Worm (Caenorhabditis elegans) whole organism, L4 larva: Measurements from ENCODE around the gene ZK105.13.

Source experiments
- D1046.2 ChIP-seq: fragments of 200-800 bp; sonication (Bioruptor generic); IDR thresholded peaks from 2 replicates; pipeline ENCODE4 v1.3.6; 2022; ENCODE audit warnings: missing genetic modification characterization, missing compliant biosample characterization
- F26F4.8 ChIP-seq: fragments of 200-800 bp; sonication (Bioruptor generic); conservative IDR thresholded peaks from 2 replicates; pipeline ENCODE4 v1.3.6; 2022; ENCODE audit warnings: missing genetic modification characterization, missing compliant biosample characterization
- F37D6.2 ChIP-seq: sonication (generic microtip); optimal IDR thresholded peaks from 2 replicates; lab custom pipeline; 2016; ENCODE audit warnings: mild to moderate bottlenecking, missing genetic modification characterization, missing compliant biosample characterization
- F44E2.7 ChIP-seq: fragments of 200-800 bp; sonication (Bioruptor generic); IDR thresholded peaks from 2 replicates; pipeline ENCODE4 v2.1.2; 2022; ENCODE audit warnings: missing genetic modification characterization, missing compliant biosample characterization
- F49E8.2 ChIP-seq: sonication (generic microtip); optimal IDR thresholded peaks from 2 replicates; lab custom pipeline; 2016; ENCODE audit warnings: missing compliant biosample characterization, mild to moderate bottlenecking, missing genetic modification characterization, borderline replicate concordance
- T26A8.4 ChIP-seq: fragments of 200-800 bp; sonication (Bioruptor generic); IDR thresholded peaks from 2 replicates; pipeline ENCODE4 v1.3.6; 2022; ENCODE audit warnings: missing genetic modification characterization, missing compliant biosample characterization
- Y48G9A.11 ChIP-seq: fragments of 200-800 bp; sonication (Bioruptor generic); IDR thresholded peaks from 2 replicates; pipeline ENCODE4 v1.3.6; 2022; ENCODE audit warnings: missing genetic modification reagents, missing genetic modification characterization, missing compliant biosample characterization
- aha-1 ChIP-seq: fragments of 150-350 bp; peaks from one replicate; lab custom pipeline; 2014; ENCODE audit warnings: missing biosample characterization, missing genetic modification characterization
- ama-1 ChIP-seq: fragments of 150-350 bp; optimal IDR thresholded peaks from 2 replicates; lab custom pipeline; 2014; ENCODE audit warnings: inconsistent platforms, mixed read lengths
- daf-12 ChIP-seq: fragments of 150-350 bp; optimal IDR thresholded peaks from 2 replicates; lab custom pipeline; 2014; ENCODE audit warnings: missing biosample characterization, missing genetic modification reagents, missing genetic modification characterization
- daf-16 ChIP-seq, 3 experiments: sonication (generic microtip); optimal IDR thresholded peaks; 2 replicates each; lab custom pipeline; 2016 to 2017; ENCODE audit warnings: missing genetic modification characterization in 3 of 3, missing genetic modification reagents in 3 of 3, mild to moderate bottlenecking in 2 of 3, missing compliant biosample characterization in 2 of 3, missing biosample characterization in 1 of 3, moderate library complexity in 1 of 3
- dpl-1 ChIP-seq: fragments of 150-350 bp; optimal IDR thresholded peaks from 2 replicates; lab custom pipeline; 2014; ENCODE audit warnings: missing biosample characterization, missing genetic modification reagents, missing genetic modification characterization
- dve-1 ChIP-seq: sonication (generic microtip); optimal IDR thresholded peaks from 2 replicates; lab custom pipeline; 2017; ENCODE audit warnings: antibody characterized with exemption, mild to moderate bottlenecking, missing genetic modification characterization, missing compliant biosample characterization; ENCODE audit not compliant: insufficient read depth
- fkh-10 ChIP-seq: fragments of 150-350 bp; optimal IDR thresholded peaks from 2 replicates; lab custom pipeline; 2014; ENCODE audit warnings: missing biosample characterization, missing genetic modification reagents, missing genetic modification characterization
- gei-8 ChIP-seq: fragments of 200-800 bp; sonication (Bioruptor generic); optimal IDR thresholded peaks from 2 replicates; lab custom pipeline; 2018; ENCODE audit warnings: mild to moderate bottlenecking, missing genetic modification characterization, missing compliant biosample characterization
- hif-1 ChIP-seq, 2 experiments: sonication (generic microtip); optimal IDR thresholded peaks; 2 replicates each; lab custom pipeline; 2016 to 2017; ENCODE audit warnings: missing compliant biosample characterization in 2 of 2, missing genetic modification characterization in 2 of 2, missing genetic modification reagents in 2 of 2, missing genotype in 2 of 2, mild to moderate bottlenecking in 1 of 2
- hlh-11 ChIP-seq: fragments of 200-800 bp; sonication (Bioruptor generic); optimal IDR thresholded peaks from 2 replicates; lab custom pipeline; 2018; ENCODE audit warnings: mild to moderate bottlenecking, missing genetic modification characterization, missing compliant biosample characterization
- hlh-30 ChIP-seq: sonication (generic microtip); optimal IDR thresholded peaks from 2 replicates; lab custom pipeline; 2017; ENCODE audit warnings: antibody characterized with exemption, mild to moderate bottlenecking, missing genetic modification characterization, missing compliant biosample characterization; ENCODE audit not compliant: insufficient read depth
- hmg-1.1 ChIP-seq: fragments of 200-800 bp; sonication (Bioruptor generic); IDR thresholded peaks from 2 replicates; pipeline ENCODE4 v1.3.6; 2022; ENCODE audit warnings: missing genetic modification reagents, missing genetic modification characterization, missing compliant biosample characterization
- lim-7 ChIP-seq: fragments of 200-800 bp; sonication (Bioruptor generic); IDR thresholded peaks from 2 replicates; pipeline ENCODE4 v1.3.6; 2022; ENCODE audit warnings: missing genetic modification characterization, missing compliant biosample characterization
- lin-1 ChIP-seq: fragments of 200-800 bp; sonication (Bioruptor generic); IDR thresholded peaks from 2 replicates; pipeline ENCODE4 v1.3.6; 2022; ENCODE audit warnings: missing genetic modification reagents, missing genetic modification characterization, missing compliant biosample characterization
- lsy-2 ChIP-seq, 2 experiments: fragments of 150-350 bp in 1 of 2; sonication (generic microtip) in 1 of 2; optimal IDR thresholded peaks; 2 replicates each; lab custom pipeline; 2014 to 2017; ENCODE audit warnings: missing biosample characterization in 2 of 2, missing genetic modification characterization in 2 of 2
- madf-9 ChIP-seq: fragments of 200-800 bp; sonication (Bioruptor generic); conservative IDR thresholded peaks from 2 replicates; pipeline ENCODE4 v1.3.6; 2022; ENCODE audit warnings: missing genetic modification reagents, missing genetic modification characterization, missing compliant biosample characterization
- mdl-1 ChIP-seq, 2 experiments: fragments of 150-350 bp in 1 of 2; sonication (generic microtip) in 1 of 2; optimal IDR thresholded peaks; 2 replicates each; lab custom pipeline; 2014 to 2017; ENCODE audit warnings: missing biosample characterization in 2 of 2, missing genetic modification characterization in 2 of 2
- mep-1 ChIP-seq: fragments of 150-350 bp; sonication (generic microtip); optimal IDR thresholded peaks from 3 replicates; lab custom pipeline; 2014; ENCODE audit warnings: missing biosample characterization, missing genetic modification characterization
- mes-2 ChIP-seq: sonication (generic microtip); optimal IDR thresholded peaks from 2 replicates; lab custom pipeline; 2016; ENCODE audit warnings: missing genotype, mild to moderate bottlenecking, missing genetic modification characterization, missing compliant biosample characterization; ENCODE audit not compliant: poor library complexity, severe bottlenecking
- mxl-3 ChIP-seq: fragments of 200-800 bp; sonication (Bioruptor generic); optimal IDR thresholded peaks from 2 replicates; lab custom pipeline; 2018; ENCODE audit warnings: mild to moderate bottlenecking, missing genetic modification characterization, missing compliant biosample characterization
- nhr-10 ChIP-seq: fragments of 150-350 bp; optimal IDR thresholded peaks from 2 replicates; lab custom pipeline; 2014; ENCODE audit warnings: missing biosample characterization, missing genetic modification characterization
- nhr-111 ChIP-seq: fragments of 200-800 bp; sonication (Bioruptor generic); optimal IDR thresholded peaks from 2 replicates; lab custom pipeline; 2018; ENCODE audit warnings: mild to moderate bottlenecking, missing genetic modification characterization, missing compliant biosample characterization
- nhr-25 ChIP-seq: sonication (generic microtip); optimal IDR thresholded peaks from 2 replicates; lab custom pipeline; 2017; ENCODE audit warnings: missing genetic modification characterization, mild to moderate bottlenecking, missing compliant biosample characterization, antibody characterized with exemption, moderate library complexity, borderline replicate concordance; ENCODE audit not compliant: insufficient read depth
- nhr-28 ChIP-seq: fragments of 150-350 bp; optimal IDR thresholded peaks from 2 replicates; lab custom pipeline; 2014; ENCODE audit warnings: missing biosample characterization, missing genetic modification characterization
- nhr-6 ChIP-seq: fragments of 150-350 bp; optimal IDR thresholded peaks from 2 replicates; lab custom pipeline; 2014; ENCODE audit warnings: missing biosample characterization, missing genetic modification characterization
- php-3 ChIP-seq: fragments of 200-800 bp; sonication (Bioruptor generic); IDR thresholded peaks from 2 replicates; pipeline ENCODE4 v1.3.6; 2022; ENCODE audit warnings: missing genetic modification reagents, missing genetic modification characterization, missing compliant biosample characterization
- rbr-2 ChIP-seq: sonication (generic microtip); optimal IDR thresholded peaks from 2 replicates; lab custom pipeline; 2016; ENCODE audit warnings: missing genotype, missing genetic modification characterization, missing compliant biosample characterization
- saeg-2 ChIP-seq: fragments of 200-800 bp; sonication (Bioruptor generic); IDR thresholded peaks from 2 replicates; pipeline ENCODE4 v1.3.6; 2022; ENCODE audit warnings: missing genetic modification reagents, missing genetic modification characterization, missing compliant biosample characterization
- unc-62 ChIP-seq, 3 experiments: fragments of 150-350 bp in 1 of 3; sonication (generic microtip); optimal IDR thresholded peaks in 2 of 3; peaks in 1 of 3; 1 replicate in 1 of 3; 2 replicates in 2 of 3; lab custom pipeline; 2014 to 2017; ENCODE audit warnings: missing biosample characterization in 3 of 3, missing genetic modification characterization in 3 of 3, missing genetic modification reagents in 3 of 3, missing genotype in 1 of 3

ZK105.13 gene

DNA sequence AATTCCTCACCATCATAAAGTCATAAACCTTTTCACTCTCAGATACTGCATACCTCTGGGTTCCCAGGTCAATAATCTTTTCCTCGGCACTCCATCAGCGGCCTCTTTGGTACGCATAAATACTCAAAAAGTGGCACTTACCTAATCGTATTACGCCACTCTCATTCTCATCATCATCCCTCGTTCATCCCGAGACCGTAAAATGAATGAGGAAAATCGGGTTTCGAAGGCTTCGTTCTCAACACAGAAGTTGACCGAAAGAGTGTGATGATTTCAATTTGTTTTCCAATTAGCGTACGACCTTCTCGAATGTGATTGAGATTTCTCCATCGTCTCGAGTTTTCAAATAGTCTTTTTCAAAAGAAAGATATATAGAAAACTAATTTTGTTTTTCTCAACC lies 27.0 kb upstream of the ZK105.13 start:
- TF ChIP-seq D1046.2 (GFP tag; lab: Robert Waterston, UW) (no peak), nhr-10 (tag; lab: Kevin White, UChicago) (no peak), F26F4.8 (no peak), unc-62 (GFP tag; optimal IDR thresholded peaks at IDR 0.05 in 1 of 2; lab: Kevin White, UChicago) (peak in 1 of 2 experiments; percentile 91), unc-62 (tag; optimal IDR thresholded peaks at IDR 0.05; lab: Kevin White, UChicago) (no peak), nhr-25 (peak; percentile 13), saeg-2 (GFP tag; lab: Robert Waterston, UW) (no peak)

ce11 chrV:7737710-7738109 lies 24.7 kb upstream of the ZK105.13 start, which contains the start of gene srr-9:
Gene srr-9, plus strand, starts transcription at chrV:7738010.
- TF ChIP-seq T26A8.4 (GFP tag; lab: Robert Waterston, UW) (no peak), hif-1 (tag; optimal IDR thresholded peaks at IDR 0.05; lab: Kevin White, UChicago) (no peak), aha-1 (tag; lab: Kevin White, UChicago) (peak; percentile 80), mep-1 (tag; lab: Kevin White, UChicago) (no peak), F44E2.7 (GFP tag; lab: Robert Waterston, UW) (no peak), daf-12 (tag; lab: Kevin White, UChicago) (no peak), nhr-28 (tag; lab: Kevin White, UChicago) (no peak)
- TF ChIP-seq, all 104 proteins: peak for 1

DNA sequence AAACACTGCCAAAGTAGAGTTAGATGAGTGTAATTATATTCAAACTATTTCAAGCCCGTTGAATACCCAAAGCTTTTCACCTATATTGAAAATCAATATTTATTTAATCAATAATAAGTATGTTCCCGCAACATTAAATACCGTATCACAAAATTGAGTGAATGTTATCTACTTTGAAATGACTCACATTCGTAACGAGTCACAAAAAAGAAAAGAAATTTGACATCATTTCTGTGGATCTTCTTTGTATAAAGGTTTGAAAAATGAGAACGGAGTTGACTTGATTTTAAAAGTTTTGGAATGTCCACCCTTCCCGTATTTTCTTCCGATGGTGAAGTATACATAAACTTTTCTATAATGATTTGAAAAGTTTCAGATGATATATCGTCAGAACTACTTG lies 22.3 kb upstream of the ZK105.13 start, which contains the start of gene srr-10:
srr-10 (plus strand) TSS at position 301 of the 400 bp plus-strand sequence.
- no peak for TF ChIP-seq Y48G9A.11 (GFP tag; lab: Robert Waterston, UW)
- TF ChIP-seq lin-1 (GFP tag; lab: Robert Waterston, UW): no peak
- no peak for TF ChIP-seq mxl-3 (GFP tag; lab: Kevin White, UChicago)
- TF ChIP-seq, all 104 proteins: peak for 0

DNA sequence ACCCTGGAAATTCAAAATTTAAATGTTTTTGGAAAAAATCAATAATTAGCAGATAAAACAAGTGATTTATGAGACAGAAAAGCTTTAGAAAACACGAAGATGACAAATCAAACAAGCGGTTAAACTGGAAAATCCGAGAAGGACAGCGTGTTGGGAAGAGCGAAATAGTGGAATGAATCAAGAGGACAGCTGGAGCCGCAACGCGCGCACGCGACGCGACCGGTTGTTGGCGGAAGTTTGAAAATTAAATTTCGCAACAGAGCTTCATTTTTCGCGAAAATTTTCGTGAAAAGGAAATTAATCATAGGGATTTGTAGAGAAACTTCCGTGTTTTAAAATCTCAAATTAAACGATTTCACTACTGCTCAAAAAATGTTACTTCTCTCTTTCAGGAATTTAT lies 21.9 kb upstream of the ZK105.13 start, which contains the start of gene clic-1:
clic-1 (minus strand) TSS at position 3 of the 400 bp plus-strand sequence.
- TF ChIP-seq mxl-3 (GFP tag; lab: Kevin White, UChicago) (peak; percentile 48), madf-9 (GFP tag; lab: Robert Waterston, UW) (no peak), hmg-1.1 (GFP tag; lab: Robert Waterston, UW) (peak; percentile 59; the same call in 1 of the 2 replicates), hif-1 (tag; optimal IDR thresholded peaks at IDR 0.05; lab: Kevin White, UChicago) (peak in 1 of 2 experiments; percentile 30), F44E2.7 (GFP tag; lab: Robert Waterston, UW) (no peak), aha-1 (tag; lab: Kevin White, UChicago) (peak; percentile 22), F37D6.2 (tag; lab: Kevin White, UChicago) (no peak), lim-7 (no peak), nhr-111 (no peak), rbr-2 (tag; lab: Kevin White, UChicago) (peak; percentile 52), D1046.2 (GFP tag; lab: Robert Waterston, UW) (no peak), nhr-6 (peak; percentile 16), nhr-10 (tag; lab: Kevin White, UChicago) (no peak), lsy-2 (tag; optimal IDR thresholded peaks at IDR 0.05; lab: Kevin White, UChicago) (peak in 1 of 2 experiments; percentile 70), gei-8 (GFP tag; lab: Kevin White, UChicago) (no peak), F49E8.2 (no peak), mes-2 (tag; lab: Kevin White, UChicago) (peak; percentile 56), fkh-10 (peak; percentile 43), php-3 (GFP tag; lab: Robert Waterston, UW) (0 out of 2 replicates have a peak, but pooled peaks have one; percentile 8), nhr-28 (tag; lab: Kevin White, UChicago) (peak; percentile 65), mep-1 (tag; lab: Kevin White, UChicago) (peak; percentile 33), hlh-11 (tag; lab: Kevin White, UChicago) (peak; percentile 89), ama-1 (lab: Kevin White, UChicago) (peak; percentile 36), unc-62 (GFP tag; optimal IDR thresholded peaks at IDR 0.05 in 1 of 2; lab: Kevin White, UChicago) (no peak), unc-62 (tag; optimal IDR thresholded peaks at IDR 0.05; lab: Kevin White, UChicago) (no peak), hlh-30 (peak; percentile 74), dve-1 (tag; lab: Kevin White, UChicago) (peak; percentile 29), daf-16 (GFP tag; optimal IDR thresholded peaks at IDR 0.05; lab: Kevin White, UChicago) (no peak), daf-16 (tag; optimal IDR thresholded peaks at IDR 0.05; lab: Kevin White, UChicago) (peak; percentile 31), dpl-1 (GFP tag; lab: Kevin White, UChicago) (peak; percentile 92), mdl-1 (tag; optimal IDR thresholded peaks at IDR 0.05; lab: Kevin White, UChicago) (peak in 1 of 2 experiments; percentile 37)
- TF ChIP-seq, all 104 proteins: peak for 19
